Fruit fly (Drosophila melanogaster) whole organism, embryonic: Measurements from ENCODE around the gene simj.
A peak's percentile ranks its signal among the peaks of the same experiment; 100 is the strongest.

Experiments used
- Asciz ChIP-seq: fragments of 200-800 bp; sonication (Bioruptor generic); optimal IDR thresholded peaks from 2 replicates; lab custom pipeline; 2017; ENCODE audit warnings: missing biosample characterization, mild to moderate bottlenecking, missing genetic modification characterization, missing genetic modification reagents
- BEAF-32 ChIP-seq: fragments of 200-800 bp; sonication (Bioruptor generic); optimal IDR thresholded peaks from 3 replicates; lab custom pipeline; 2017; ENCODE audit warnings: missing biosample characterization, missing genetic modification characterization, mild to moderate bottlenecking, moderate library complexity, missing genetic modification reagents
- CG10147 ChIP-seq: fragments of 200-800 bp; sonication (Bioruptor generic); optimal IDR thresholded peaks from 2 replicates; lab custom pipeline; 2019; ENCODE audit warnings: missing biosample characterization, mild to moderate bottlenecking, missing genetic modification characterization, moderate library complexity
- CG10267 ChIP-seq: fragments of 200-800 bp; sonication (Bioruptor generic); optimal IDR thresholded peaks from 2 replicates; lab custom pipeline; 2018; ENCODE audit warnings: missing biosample characterization, mild to moderate bottlenecking, missing genetic modification characterization, moderate library complexity
- CG11398 ChIP-seq: fragments of 200-800 bp; sonication (Bioruptor generic); optimal IDR thresholded peaks from 2 replicates; lab custom pipeline; 2016; ENCODE audit warnings: missing biosample characterization, missing genetic modification characterization
- CG12104 ChIP-seq: fragments of 200-800 bp; sonication (Bioruptor generic); optimal IDR thresholded peaks from 3 replicates; lab custom pipeline; 2016; ENCODE audit warnings: missing biosample characterization, missing genetic modification characterization
- CG12942 ChIP-seq: fragments of 200-800 bp; sonication (Bioruptor generic); optimal IDR thresholded peaks from 3 replicates; lab custom pipeline; 2016; ENCODE audit warnings: missing biosample characterization, missing genetic modification characterization
- CG15073 ChIP-seq: fragments of 200-800 bp; sonication (Bioruptor generic); optimal IDR thresholded peaks from 2 replicates; lab custom pipeline; 2016; ENCODE audit warnings: missing biosample characterization, missing genetic modification characterization
- CG1603 ChIP-seq: fragments of 200-800 bp; sonication (Bioruptor generic); optimal IDR thresholded peaks from 2 replicates; lab custom pipeline; 2019; ENCODE audit warnings: missing biosample characterization, mild to moderate bottlenecking, missing genetic modification characterization, moderate library complexity
- CG16813 ChIP-seq: fragments of 200-800 bp; sonication (Bioruptor generic); IDR thresholded peaks from 3 replicates; pipeline ENCODE4 v1.3.6; 2022; ENCODE audit warnings: missing biosample characterization, missing genetic modification characterization; ENCODE audit not compliant: partially characterized antibody
- CG18011 ChIP-seq: fragments of 200-800 bp; sonication (Bioruptor generic); optimal IDR thresholded peaks from 2 replicates; lab custom pipeline; 2017; ENCODE audit warnings: missing biosample characterization, missing genetic modification characterization, mild to moderate bottlenecking, moderate library complexity, missing genotype
- CG18619 ChIP-seq: fragments of 200-800 bp; sonication (Bioruptor generic); optimal IDR thresholded peaks from 3 replicates; lab custom pipeline; 2017; ENCODE audit warnings: missing biosample characterization, mild to moderate bottlenecking, missing genetic modification characterization
- CG2712 ChIP-seq: fragments of 200-800 bp; optimal IDR thresholded peaks from 3 replicates; lab custom pipeline; 2019; ENCODE audit warnings: missing biosample characterization, mild to moderate bottlenecking, missing genetic modification characterization, moderate library complexity
- CG31388 ChIP-seq: fragments of 200-800 bp; sonication (Bioruptor generic); optimal IDR thresholded peaks from 2 replicates; lab custom pipeline; 2016; ENCODE audit warnings: missing biosample characterization, missing genetic modification characterization
- CG34224 ChIP-seq: fragments of 200-800 bp; sonication (Bioruptor generic); IDR thresholded peaks from 3 replicates; pipeline ENCODE4 v1.3.6; 2022; ENCODE audit warnings: missing biosample characterization, missing genetic modification characterization; ENCODE audit not compliant: partially characterized antibody
- CG4404 ChIP-seq: fragments of 200-800 bp; sonication (Bioruptor generic); IDR thresholded peaks from 2 replicates; pipeline ENCODE4 v1.3.6; 2022; ENCODE audit warnings: missing biosample characterization, missing genetic modification characterization
- CG8388 ChIP-seq: fragments of 200-800 bp; sonication (Bioruptor generic); optimal IDR thresholded peaks from 2 replicates; lab custom pipeline; 2019; ENCODE audit warnings: missing biosample characterization, mild to moderate bottlenecking, missing genetic modification characterization, moderate library complexity
- CG8765 ChIP-seq: fragments of 200-800 bp; sonication (Bioruptor generic); IDR thresholded peaks from 2 replicates; pipeline ENCODE4 v1.3.6; 2022; ENCODE audit warnings: missing biosample characterization, missing genetic modification characterization
- Chrac-16 ChIP-seq: fragments of 200-800 bp; sonication (Bioruptor generic); optimal IDR thresholded peaks from 3 replicates; lab custom pipeline; 2016; ENCODE audit warnings: missing biosample characterization, missing genetic modification characterization
- D19B ChIP-seq: fragments of 200-800 bp; sonication (Bioruptor generic); optimal IDR thresholded peaks from 2 replicates; lab custom pipeline; 2017; ENCODE audit warnings: missing biosample characterization, mild to moderate bottlenecking, missing genetic modification characterization
- Deaf1 ChIP-seq: fragments of 200-800 bp; optimal IDR thresholded peaks from 3 replicates; lab custom pipeline; 2019; ENCODE audit warnings: missing biosample characterization, mild to moderate bottlenecking, missing genetic modification characterization, moderate library complexity
- Dip2 ChIP-seq: fragments of 200-800 bp; sonication (Bioruptor generic); IDR thresholded peaks from 2 replicates; pipeline ENCODE4 v1.3.6; 2022; ENCODE audit warnings: missing biosample characterization, missing genetic modification characterization
- Eip74EF ChIP-seq, 2 experiments: fragments of 200-800 bp in 1 of 2; fragments of >200 bp in 1 of 2; sonication (Bioruptor generic) in 1 of 2; optimal IDR thresholded peaks; 2 replicates each; lab custom pipeline; 2017 to 2019; ENCODE audit warnings: missing biosample characterization in 2 of 2, missing genetic modification characterization in 2 of 2, mild to moderate bottlenecking in 1 of 2, moderate library complexity in 1 of 2
- Fer3 ChIP-seq: fragments of 200-800 bp; sonication (Bioruptor generic); optimal IDR thresholded peaks from 2 replicates; lab custom pipeline; 2018; ENCODE audit warnings: missing biosample characterization, mild to moderate bottlenecking, missing genetic modification characterization, moderate library complexity
- HmgD ChIP-seq: fragments of 200-800 bp; sonication (Bioruptor generic); optimal IDR thresholded peaks from 3 replicates; lab custom pipeline; 2016; ENCODE audit warnings: missing biosample characterization, missing genetic modification characterization
- Max ChIP-seq: fragments of 200-800 bp; sonication (Bioruptor generic); optimal IDR thresholded peaks from 2 replicates; lab custom pipeline; 2016; ENCODE audit warnings: missing biosample characterization, mild to moderate bottlenecking, missing genetic modification characterization
- Myb ChIP-seq: fragments of 200-800 bp; sonication (Bioruptor generic); optimal IDR thresholded peaks from 2 replicates; lab custom pipeline; 2016; ENCODE audit warnings: missing biosample characterization, missing genetic modification characterization
- Neu2 ChIP-seq: fragments of 200-800 bp; sonication (Bioruptor generic); optimal IDR thresholded peaks from 3 replicates; lab custom pipeline; 2016; ENCODE audit warnings: missing biosample characterization, missing genetic modification characterization, borderline replicate concordance
- Usf ChIP-seq: fragments of 200-800 bp; sonication (Bioruptor generic); optimal IDR thresholded peaks from 2 replicates; lab custom pipeline; 2017; ENCODE audit warnings: missing genotype, missing biosample characterization, missing genetic modification characterization
- ash1 ChIP-seq: fragments of 200-800 bp; sonication (Bioruptor generic); optimal IDR thresholded peaks from 2 replicates; lab custom pipeline; 2018; ENCODE audit warnings: missing biosample characterization, mild to moderate bottlenecking, missing genetic modification characterization
- bcd ChIP-seq: fragments of 200-800 bp; sonication (Bioruptor generic); optimal IDR thresholded peaks from 2 replicates; lab custom pipeline; 2017; ENCODE audit warnings: missing biosample characterization, mild to moderate bottlenecking, missing genetic modification characterization
- chn ChIP-seq: fragments of 200-800 bp; sonication (Bioruptor generic); optimal IDR thresholded peaks from 2 replicates; lab custom pipeline; 2016; ENCODE audit warnings: missing biosample characterization, missing genetic modification characterization
- gce ChIP-seq: fragments of 200-800 bp; sonication (Bioruptor generic); IDR thresholded peaks from 3 replicates; pipeline ENCODE4 v1.3.6; 2022; ENCODE audit warnings: missing biosample characterization, missing genetic modification characterization
- grau ChIP-seq: fragments of 200-800 bp; optimal IDR thresholded peaks from 3 replicates; lab custom pipeline; 2019; ENCODE audit warnings: missing biosample characterization, mild to moderate bottlenecking, missing genetic modification characterization, moderate library complexity
- gro ChIP-seq: fragments of 200-800 bp; sonication (Bioruptor generic); optimal IDR thresholded peaks from 2 replicates; lab custom pipeline; 2016; ENCODE audit warnings: missing biosample characterization, missing genetic modification characterization
- gt ChIP-seq: fragments of 200-800 bp; sonication (Bioruptor generic); IDR thresholded peaks from 2 replicates; pipeline ENCODE4 v1.3.6; 2022; ENCODE audit warnings: missing biosample characterization, missing genetic modification characterization
- insv ChIP-seq, 2 experiments: fragments of 200-800 bp; sonication (Bioruptor generic); optimal IDR thresholded peaks; 3 replicates each; lab custom pipeline; 2016 to 2018; ENCODE audit warnings: missing biosample characterization in 2 of 2, missing genetic modification characterization in 2 of 2
- jing ChIP-seq: fragments of 200-800 bp; sonication (Bioruptor generic); optimal IDR thresholded peaks from 2 replicates; lab custom pipeline; 2018; ENCODE audit warnings: missing biosample characterization, mild to moderate bottlenecking, missing genetic modification characterization
- p53 ChIP-seq: fragments of 200-800 bp; sonication (Bioruptor generic); optimal IDR thresholded peaks from 2 replicates; lab custom pipeline; 2016; ENCODE audit warnings: missing biosample characterization, missing genetic modification characterization
- phol ChIP-seq: fragments of 200-800 bp; sonication (Bioruptor generic); optimal IDR thresholded peaks from 3 replicates; lab custom pipeline; 2018; ENCODE audit warnings: missing biosample characterization, mild to moderate bottlenecking, missing genetic modification characterization, moderate library complexity
- prd ChIP-seq, 3 experiments: fragments of >200 bp in 2 of 3; fragments of 200-800 bp in 1 of 3; sonication (Bioruptor generic) in 1 of 3; optimal IDR thresholded peaks in 2 of 3; IDR thresholded peaks in 1 of 3; 2 replicates in 2 of 3; 3 replicates in 1 of 3; pipeline versions ENCODE4 v1.3.6 to Lab custom; 2017 to 2022; ENCODE audit warnings: missing biosample characterization in 1 of 3, missing genetic modification characterization in 1 of 3
- sna ChIP-seq: fragments of 200-800 bp; sonication (Bioruptor generic); IDR thresholded peaks from 2 replicates; pipeline ENCODE4 v1.3.6; 2022; ENCODE audit warnings: missing biosample characterization, missing genetic modification characterization; ENCODE audit not compliant: partially characterized antibody
- tin ChIP-seq: fragments of 200-800 bp; sonication (Bioruptor generic); optimal IDR thresholded peaks from 3 replicates; lab custom pipeline; 2016; ENCODE audit warnings: missing biosample characterization, missing genetic modification characterization
- tup ChIP-seq: fragments of 200-800 bp; sonication (Bioruptor generic); optimal IDR thresholded peaks from 2 replicates; lab custom pipeline; 2016; ENCODE audit warnings: missing biosample characterization, mild to moderate bottlenecking, missing genetic modification characterization, moderate library complexity
- unpg ChIP-seq: fragments of 200-800 bp; sonication (Bioruptor generic); optimal IDR thresholded peaks from 3 replicates; lab custom pipeline; 2018; ENCODE audit warnings: missing biosample characterization, mild to moderate bottlenecking, missing genetic modification characterization, moderate library complexity
- z ChIP-seq: fragments of 200-800 bp; sonication (Bioruptor generic); IDR thresholded peaks from 3 replicates; pipeline ENCODE4 v1.3.6; 2022; ENCODE audit warnings: missing biosample characterization, missing genetic modification characterization
- zen ChIP-seq: fragments of 200-800 bp; sonication (Bioruptor generic); optimal IDR thresholded peaks from 3 replicates; lab custom pipeline; 2018; ENCODE audit warnings: missing biosample characterization, mild to moderate bottlenecking, missing genetic modification characterization, moderate library complexity
- zen2 ChIP-seq: fragments of 200-800 bp; sonication (Bioruptor generic); IDR thresholded peaks from 3 replicates; pipeline ENCODE4 v1.3.6; 2022; ENCODE audit warnings: missing biosample characterization, missing genetic modification characterization; ENCODE audit not compliant: partially characterized antibody

The simj gene

DNA sequence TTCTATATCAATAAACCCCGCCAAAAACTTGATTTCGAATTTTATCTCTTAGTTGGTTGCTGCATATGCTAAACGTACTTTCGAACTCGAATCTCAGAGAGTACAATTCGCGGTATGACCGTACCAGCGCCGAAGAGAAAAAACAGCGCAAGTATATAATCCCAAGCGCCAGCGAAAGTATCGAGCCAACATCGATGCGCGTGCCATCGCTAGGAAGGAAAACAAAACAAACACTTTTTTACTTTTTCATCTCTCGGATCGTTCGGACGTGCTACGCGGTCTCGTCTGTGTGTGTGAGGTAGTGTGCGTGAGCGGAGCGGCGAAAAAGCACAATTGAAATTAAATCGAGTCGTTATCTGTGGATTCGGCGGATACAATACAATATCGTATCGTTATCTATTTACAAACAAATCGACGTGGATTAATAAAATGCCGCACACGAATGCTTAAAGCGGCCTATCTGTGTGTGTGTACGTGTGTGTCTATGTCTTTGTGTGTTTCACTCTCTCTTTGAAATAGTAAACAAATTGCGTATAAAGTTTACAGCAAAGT, at the start of gene simj (continued):
- no peak for TF ChIP-seq prd (optimal IDR thresholded peaks at IDR 0.05; lab: Kevin White, UChicago)
- 0 out of 3 replicates have a peak, but pooled peaks have one; percentile 8 for TF ChIP-seq prd (GFP tag; IDR thresholded peaks at IDR 0.05; lab: Robert Waterston, UW)
- TF ChIP-seq CG8388 (GFP tag; lab: Kevin White, UChicago): no peak
- TF ChIP-seq CG1603 (tag; lab: Kevin White, UChicago): peak; percentile 89
- TF ChIP-seq Fer3: peak; percentile 41
- TF ChIP-seq BEAF-32 (GFP tag; lab: Kevin White, UChicago): peak; percentile 92
- no peak for TF ChIP-seq tup
- TF ChIP-seq bcd (GFP tag; lab: Kevin White, UChicago): peak; percentile 31
- TF ChIP-seq CG34224 (GFP tag; lab: Robert Waterston, UW): peak; percentile 90
- no peak for TF ChIP-seq CG12942 (GFP tag; lab: Kevin White, UChicago)
- peak; percentile 52 for TF ChIP-seq CG11398 (GFP tag; lab: Kevin White, UChicago)
- TF ChIP-seq Usf (GFP tag; lab: Kevin White, UChicago): no peak
- no peak for TF ChIP-seq CG31388 (GFP tag; lab: Kevin White, UChicago)
- TF ChIP-seq Asciz (GFP tag; lab: Kevin White, UChicago): no peak
- no peak for TF ChIP-seq D19B (GFP tag; lab: Kevin White, UChicago)
- TF ChIP-seq Dip2 (GFP tag; lab: Robert Waterston, UW): no peak
- peak; percentile 21 for TF ChIP-seq Chrac-16 (GFP tag; lab: Kevin White, UChicago)
- peak; percentile 26 for TF ChIP-seq tin (GFP tag; lab: Kevin White, UChicago)
- no peak for TF ChIP-seq jing (GFP tag; lab: Kevin White, UChicago)
- no peak for TF ChIP-seq Neu2 (GFP tag; lab: Kevin White, UChicago)
- TF ChIP-seq CG18011: no peak
- no peak for TF ChIP-seq gt (GFP tag; lab: Robert Waterston, UW)
- peak; percentile 60 for TF ChIP-seq Deaf1
- peak; percentile 77 for TF ChIP-seq ash1
- peak; percentile 55 for TF ChIP-seq gro
- peak; percentile 52 for TF ChIP-seq unpg (GFP tag; lab: Kevin White, UChicago)
- no peak for TF ChIP-seq z (GFP tag; lab: Robert Waterston, UW)
- peak; percentile 62 for TF ChIP-seq CG2712 (tag; lab: Kevin White, UChicago)
- TF ChIP-seq CG15073: no peak
- TF ChIP-seq CG10147 (GFP tag; lab: Kevin White, UChicago): peak; percentile 2
- no peak for TF ChIP-seq CG4404 (GFP tag; lab: Robert Waterston, UW)
- TF ChIP-seq insv (GFP tag; optimal IDR thresholded peaks at IDR 0.05; lab: Kevin White, UChicago): peak in 1 of 2 experiments; percentile 60
- no peak for TF ChIP-seq CG18619 (GFP tag; lab: Kevin White, UChicago)
- TF ChIP-seq Eip74EF (GFP tag; optimal IDR thresholded peaks at IDR 0.05; lab: Kevin White, UChicago): peak in 1 of 2 experiments; percentile 58
- peak; percentile 78 for TF ChIP-seq CG10267 (tag; lab: Kevin White, UChicago)
- no peak for TF ChIP-seq CG12104 (GFP tag; lab: Kevin White, UChicago)
- TF ChIP-seq grau: peak; percentile 52
- TF ChIP-seq phol: peak; percentile 24
- peak; percentile 15 for TF ChIP-seq zen (tag; lab: Kevin White, UChicago)
- TF ChIP-seq CG8765 (GFP tag; lab: Robert Waterston, UW): no peak
- peak; percentile 80; the same call in 1 of the 3 replicates for TF ChIP-seq zen2 (GFP tag; lab: Robert Waterston, UW)
- TF ChIP-seq Myb: peak; percentile 50
- peak; percentile 59 for TF ChIP-seq HmgD (GFP tag; lab: Kevin White, UChicago)
- TF ChIP-seq CG16813: peak; percentile 83
- TF ChIP-seq Max (GFP tag; lab: Kevin White, UChicago): peak; percentile 36
- TF ChIP-seq gce (GFP tag; lab: Robert Waterston, UW): peak; percentile 35; the same call in 1 of the 3 replicates
- peak; percentile 81 for TF ChIP-seq sna (GFP tag; lab: Robert Waterston, UW)
- TF ChIP-seq chn: peak; percentile 41
- TF ChIP-seq p53: peak; percentile 53
